Worm (Caenorhabditis elegans) whole organism, mixed stage, embryonic: Measurements from ENCODE around the gene R10E4.11.
A peak's percentile ranks its signal among the peaks of the same experiment; 100 is the strongest.

ENCODE experiments used
- M03D4.4 ChIP-seq: sonication (generic microtip); optimal IDR thresholded peaks from 2 replicates; lab custom pipeline; 2017; ENCODE audit warnings: mild to moderate bottlenecking, missing genetic modification characterization, missing compliant biosample characterization
- bed-3 ChIP-seq: fragments of 200-800 bp; sonication (Bioruptor generic); optimal IDR thresholded peaks from 3 replicates; lab custom pipeline; 2018; ENCODE audit warnings: mild to moderate bottlenecking, missing genetic modification characterization, moderate library complexity, missing compliant biosample characterization
- blmp-1 ChIP-seq: fragments of 150-350 bp; optimal IDR thresholded peaks from 2 replicates; lab custom pipeline; 2014; ENCODE audit warnings: missing biosample characterization, missing genetic modification characterization
- ceh-39 ChIP-seq: fragments of 150-350 bp; optimal IDR thresholded peaks from 2 replicates; lab custom pipeline; 2014; ENCODE audit warnings: missing biosample characterization, missing genetic modification characterization
- ceh-43 ChIP-seq: fragments of 200-800 bp; sonication (Bioruptor generic); optimal IDR thresholded peaks from 2 replicates; lab custom pipeline; 2018; ENCODE audit warnings: mild to moderate bottlenecking, missing genetic modification characterization, moderate library complexity, missing compliant biosample characterization
- ceh-83 ChIP-seq: fragments of 200-800 bp; sonication (Bioruptor generic); optimal IDR thresholded peaks from 2 replicates; lab custom pipeline; 2018; ENCODE audit warnings: mild to moderate bottlenecking, missing genetic modification characterization, missing compliant biosample characterization
- ces-1 ChIP-seq: fragments of 150-350 bp; optimal IDR thresholded peaks from 2 replicates; lab custom pipeline; 2014; ENCODE audit warnings: missing biosample characterization, missing genetic modification reagents, missing genetic modification characterization
- cnd-1 ChIP-seq: fragments of 200-800 bp; sonication (Bioruptor generic); optimal IDR thresholded peaks from 2 replicates; lab custom pipeline; 2018; ENCODE audit warnings: mild to moderate bottlenecking, missing genetic modification characterization, missing compliant biosample characterization
- drap-1 ChIP-seq: fragments of 200-800 bp; sonication (Bioruptor generic); optimal IDR thresholded peaks from 3 replicates; lab custom pipeline; 2018; ENCODE audit warnings: mild to moderate bottlenecking, missing genetic modification characterization, missing compliant biosample characterization
- elt-1 ChIP-seq: sonication (generic microtip); optimal IDR thresholded peaks from 2 replicates; lab custom pipeline; 2017; ENCODE audit warnings: missing genetic modification characterization, mild to moderate bottlenecking, missing compliant biosample characterization, antibody characterized with exemption, moderate library complexity, borderline replicate concordance; ENCODE audit not compliant: insufficient read depth
- elt-3 ChIP-seq: fragments of 150-350 bp; optimal IDR thresholded peaks from 2 replicates; lab custom pipeline; 2014; ENCODE audit warnings: missing biosample characterization, missing genetic modification characterization
- flh-1 ChIP-seq: fragments of 200-800 bp; sonication (Bioruptor generic); optimal IDR thresholded peaks from 2 replicates; lab custom pipeline; 2018; ENCODE audit warnings: mild to moderate bottlenecking, missing genetic modification characterization, moderate library complexity, missing compliant biosample characterization
- hlh-1 ChIP-seq: fragments of 150-350 bp; optimal IDR thresholded peaks from 2 replicates; lab custom pipeline; 2014; ENCODE audit warnings: missing biosample characterization, missing genetic modification reagents, missing genetic modification characterization
- lin-13 ChIP-seq: fragments of 150-350 bp; optimal IDR thresholded peaks from 2 replicates; lab custom pipeline; 2014; ENCODE audit warnings: missing biosample characterization, missing genetic modification characterization
- lin-32 ChIP-seq: fragments of 200-800 bp; sonication (Bioruptor generic); optimal IDR thresholded peaks from 2 replicates; lab custom pipeline; 2018; ENCODE audit warnings: mild to moderate bottlenecking, missing genetic modification characterization, missing compliant biosample characterization
- lsy-2 ChIP-seq: fragments of 150-350 bp; optimal IDR thresholded peaks from 2 replicates; lab custom pipeline; 2014; ENCODE audit warnings: missing biosample characterization, missing genetic modification characterization
- mab-5 ChIP-seq: fragments of 150-350 bp; optimal IDR thresholded peaks from 2 replicates; lab custom pipeline; 2014; ENCODE audit warnings: missing biosample characterization, missing genetic modification characterization
- mep-1 ChIP-seq: fragments of 150-350 bp; optimal IDR thresholded peaks from 2 replicates; lab custom pipeline; 2017; ENCODE audit warnings: missing biosample characterization, missing genetic modification reagents, missing genetic modification characterization, inconsistent platforms
- mls-2 ChIP-seq: sonication (generic microtip); optimal IDR thresholded peaks from 2 replicates; lab custom pipeline; 2016; ENCODE audit warnings: mild to moderate bottlenecking, missing genetic modification characterization, moderate library complexity, missing compliant biosample characterization
- nhr-12 ChIP-seq: fragments of 150-350 bp; optimal IDR thresholded peaks from 2 replicates; lab custom pipeline; 2014; ENCODE audit warnings: missing biosample characterization, missing genetic modification characterization
- nhr-2 ChIP-seq: fragments of 150-350 bp; optimal IDR thresholded peaks from 2 replicates; lab custom pipeline; 2014; ENCODE audit warnings: missing biosample characterization, missing genetic modification characterization
- nhr-237 ChIP-seq: fragments of 150-350 bp; optimal IDR thresholded peaks from 2 replicates; lab custom pipeline; 2014; ENCODE audit warnings: missing biosample characterization, missing genetic modification characterization
- nhr-28 ChIP-seq: fragments of 150-350 bp; optimal IDR thresholded peaks from 2 replicates; lab custom pipeline; 2014; ENCODE audit warnings: missing biosample characterization, missing genetic modification characterization
- nhr-76 ChIP-seq: sonication (generic microtip); optimal IDR thresholded peaks from 2 replicates; lab custom pipeline; 2017; ENCODE audit warnings: missing biosample characterization, missing genetic modification characterization
- pha-4 ChIP-seq: fragments of 150-350 bp; optimal IDR thresholded peaks from 2 replicates; lab custom pipeline; 2018; ENCODE audit warnings: missing biosample characterization, missing genetic modification reagents, missing genetic modification characterization
- sem-2 ChIP-seq: fragments of 200-800 bp; sonication (Bioruptor generic); optimal IDR thresholded peaks from 2 replicates; lab custom pipeline; 2018; ENCODE audit warnings: mild to moderate bottlenecking, missing genetic modification characterization, missing compliant biosample characterization
- snpc-4 ChIP-seq: fragments of 150-350 bp; optimal IDR thresholded peaks from 2 replicates; lab custom pipeline; 2014; ENCODE audit warnings: missing biosample characterization, missing genetic modification characterization
- sptf-1 ChIP-seq: sonication (generic microtip); optimal IDR thresholded peaks from 2 replicates; lab custom pipeline; 2017; ENCODE audit warnings: mild to moderate bottlenecking, missing genetic modification characterization, moderate library complexity, missing compliant biosample characterization
- tbx-8 ChIP-seq: fragments of 200-800 bp; sonication (Bioruptor generic); optimal IDR thresholded peaks from 2 replicates; lab custom pipeline; 2018; ENCODE audit warnings: mild to moderate bottlenecking, missing genetic modification characterization, moderate library complexity, missing compliant biosample characterization
- unc-120 ChIP-seq: sonication (generic microtip); optimal IDR thresholded peaks from 2 replicates; lab custom pipeline; 2017; ENCODE audit warnings: missing genetic modification characterization, missing compliant biosample characterization; ENCODE audit not compliant: poor library complexity, severe bottlenecking
- unc-39 ChIP-seq: fragments of 150-350 bp; optimal IDR thresholded peaks from 2 replicates; lab custom pipeline; 2014; ENCODE audit warnings: missing biosample characterization, missing genetic modification characterization
- unc-62 ChIP-seq: fragments of 150-350 bp; optimal IDR thresholded peaks from 2 replicates; lab custom pipeline; 2014; ENCODE audit warnings: missing biosample characterization, missing genetic modification reagents, missing genetic modification characterization
- zip-8 ChIP-seq: fragments of 150-350 bp; optimal IDR thresholded peaks from 2 replicates; lab custom pipeline; 2014; ENCODE audit warnings: missing biosample characterization, missing genetic modification characterization
- ztf-11 ChIP-seq: fragments of 150-350 bp; optimal IDR thresholded peaks from 2 replicates; lab custom pipeline; 2014; ENCODE audit warnings: missing biosample characterization, missing genetic modification characterization

R10E4.11 gene

ce11 chrIII:4291216-4291691 lies 9.6 kb downstream of the R10E4.11 start, which contains the start of gene mcm-5:
Gene mcm-5 (minus strand): TSS chrIII:4291266.
- TF ChIP-seq hlh-1 (tag; lab: Kevin White, UChicago) = no peak
- peak; percentile 56 for TF ChIP-seq ces-1 (GFP tag; lab: Kevin White, UChicago)
- TF ChIP-seq nhr-2 = no peak
- TF ChIP-seq mep-1 (tag; lab: Kevin White, UChicago) = peak; percentile 67
- TF ChIP-seq ceh-83 (GFP tag; lab: Kevin White, UChicago) = no peak
- TF ChIP-seq snpc-4 = no peak
- no peak for TF ChIP-seq flh-1
- TF ChIP-seq ztf-11 = no peak
- peak; percentile 30 for TF ChIP-seq lsy-2 (tag; lab: Kevin White, UChicago)
- TF ChIP-seq elt-3 = no peak
- no peak for TF ChIP-seq drap-1 (GFP tag; lab: Kevin White, UChicago)
- peak; percentile 22 for TF ChIP-seq ceh-39 (tag; lab: Kevin White, UChicago)
- no peak for TF ChIP-seq pha-4 (tag; lab: Kevin White, UChicago)
- TF ChIP-seq bed-3 (GFP tag; lab: Kevin White, UChicago) = no peak
- no peak for TF ChIP-seq nhr-28 (tag; lab: Kevin White, UChicago)
- no peak for TF ChIP-seq zip-8 (tag; lab: Kevin White, UChicago)
- TF ChIP-seq unc-39 (tag; lab: Kevin White, UChicago) = no peak
- TF ChIP-seq unc-120 (tag; lab: Kevin White, UChicago) = no peak

ce11 chrIII:4289952-4290351 lies 10.9 kb downstream of the R10E4.11 start:
- no peak for TF ChIP-seq nhr-12 (tag; lab: Kevin White, UChicago)

- TF ChIP-seq unc-39 (tag; lab: Kevin White, UChicago) = no peak
- no peak for TF ChIP-seq nhr-237
Observed at ce11 chrIII:4287379-4287778, 13.5 kb downstream of the R10E4.11 start, which contains the start of gene R10E4.3. Gene R10E4.3 (minus strand): TSS chrIII:4287479.

ce11 chrIII:4284732-4285165 lies 16.1 kb downstream of the R10E4.11 start:
- no peak for TF ChIP-seq bed-3 (GFP tag; lab: Kevin White, UChicago)
- peak; percentile 8 for TF ChIP-seq cnd-1 (tag; lab: Kevin White, UChicago)

- TF ChIP-seq hlh-1 (tag; lab: Kevin White, UChicago) (peak; percentile 99), unc-120 (tag; lab: Kevin White, UChicago) (peak; percentile 81), mab-5 (no peak), bed-3 (GFP tag; lab: Kevin White, UChicago) (no peak), ces-1 (GFP tag; lab: Kevin White, UChicago) (peak; percentile 10), mls-2 (tag; lab: Kevin White, UChicago) (no peak), nhr-28 (tag; lab: Kevin White, UChicago) (no peak), elt-1 (tag; lab: Kevin White, UChicago) (no peak), unc-62 (peak; percentile 73)
- TF ChIP-seq, all 35 proteins: peak for 4
Observed at ce11 chrIII:4283175-4283574, 17.7 kb downstream of the R10E4.11 start.

- TF ChIP-seq ces-1 (GFP tag; lab: Kevin White, UChicago) (peak; percentile 91), unc-120 (tag; lab: Kevin White, UChicago) (peak; percentile 97), elt-3 (no peak), nhr-28 (tag; lab: Kevin White, UChicago) (no peak), lsy-2 (tag; lab: Kevin White, UChicago) (peak; percentile 68), lin-32 (GFP tag; lab: Kevin White, UChicago) (no peak), mab-5 (no peak), blmp-1 (no peak), ceh-39 (tag; lab: Kevin White, UChicago) (peak; percentile 93), pha-4 (tag; lab: Kevin White, UChicago) (peak; percentile 92), ceh-83 (GFP tag; lab: Kevin White, UChicago) (no peak), sem-2 (no peak), M03D4.4 (tag; lab: Kevin White, UChicago) (peak; percentile 81), nhr-76 (tag; lab: Kevin White, UChicago) (no peak), nhr-12 (tag; lab: Kevin White, UChicago) (peak; percentile 86), elt-1 (tag; lab: Kevin White, UChicago) (peak; percentile 48), mls-2 (tag; lab: Kevin White, UChicago) (peak; percentile 93), cnd-1 (tag; lab: Kevin White, UChicago) (peak; percentile 80), flh-1 (peak; percentile 40), unc-62 (peak; percentile 99), snpc-4 (no peak), tbx-8 (GFP tag; lab: Kevin White, UChicago) (peak; percentile 61), unc-39 (tag; lab: Kevin White, UChicago) (peak; percentile 60), ceh-43 (GFP tag; lab: Kevin White, UChicago) (peak; percentile 69), hlh-1 (tag; lab: Kevin White, UChicago) (peak; percentile 73), nhr-2 (peak; percentile 65), nhr-237 (peak; percentile 79), mep-1 (tag; lab: Kevin White, UChicago) (peak; percentile 94), lin-13 (tag; lab: Kevin White, UChicago) (peak; percentile 64), drap-1 (GFP tag; lab: Kevin White, UChicago) (peak; percentile 84), sptf-1 (tag; lab: Kevin White, UChicago) (peak; percentile 74)
Observed at ce11 chrIII:4281955-4282618, 18.8 kb downstream of the R10E4.11 start.
